Fruit fly (Drosophila melanogaster): ENCODE results near the gene CG9175.

The CG9175 gene

DNA sequence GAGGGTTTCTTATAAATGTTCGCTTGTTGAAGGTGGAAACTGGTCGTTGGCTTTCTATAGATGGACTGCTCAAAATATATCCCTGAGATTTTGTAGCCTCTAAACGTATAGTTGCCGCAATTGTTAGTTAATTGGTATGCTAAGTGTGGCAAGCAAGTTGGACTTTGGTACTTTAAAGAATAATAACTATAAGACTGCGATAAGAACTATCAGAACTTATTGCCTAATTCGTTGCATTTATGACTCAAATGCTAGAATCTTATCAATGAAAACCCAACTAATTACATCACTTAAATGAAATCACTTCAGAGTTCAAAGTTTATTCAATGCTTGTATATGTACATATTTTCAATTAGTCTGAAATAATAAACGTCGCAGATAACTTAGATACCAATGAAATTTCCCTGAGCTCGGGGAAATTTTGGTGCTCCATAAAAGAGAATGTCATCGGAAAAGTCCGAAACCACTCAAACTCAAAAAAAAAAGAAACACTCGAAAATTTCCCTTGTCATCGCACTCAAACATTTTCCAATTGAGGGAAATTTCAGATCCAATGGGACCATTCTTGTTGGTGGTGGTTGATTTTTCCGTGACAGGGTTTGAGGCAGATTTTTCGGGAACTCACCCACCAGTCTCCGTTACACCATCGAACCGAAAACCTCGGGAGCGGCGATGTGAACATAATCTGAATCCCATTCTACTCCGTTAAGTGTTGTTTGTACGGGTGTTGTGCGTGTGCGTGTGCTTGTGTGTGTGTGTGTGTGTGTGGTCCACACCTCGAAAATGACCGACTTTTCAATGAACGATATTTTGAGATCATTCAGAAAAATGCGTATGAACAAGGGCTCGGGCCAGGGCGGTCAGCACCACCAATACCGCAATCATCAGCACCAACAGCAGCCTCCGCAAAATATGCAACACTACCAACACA lies 7.7 kb downstream of the CG9175 start, which contains the start of gene CG45075:
Gene CG45075 (plus strand): TSS at position 627 of the 931 bp plus-strand sequence.
- TF ChIP-seq Opbp (GFP tag; IDR thresholded peaks at IDR 0.05; ENCODE audit: partially characterized antibody) (peak; percentile 18; the same call in 1 of the 3 replicates), fd3F (GFP tag; optimal IDR thresholded peaks at IDR 0.05) (no peak), al (GFP tag; IDR thresholded peaks at IDR 0.05) (no peak), phol (tag; optimal IDR thresholded peaks at IDR 0.05) (no peak), sens (GFP tag) (peak; percentile 54), ara (GFP tag; IDR thresholded peaks at IDR 0.05) (peak; percentile 19; the same call in 1 of the 2 replicates), her (GFP tag; optimal IDR thresholded peaks at IDR 0.05) (peak; percentile 26), chn (GFP tag; optimal IDR thresholded peaks at IDR 0.05) (peak; percentile 37), nerfin-1 (tag; optimal IDR thresholded peaks at IDR 0.05) (peak; percentile 38), CG13894 (tag; optimal IDR thresholded peaks at IDR 0.05) (peak; percentile 79), CG33213 (GFP tag; optimal IDR thresholded peaks at IDR 0.05) (no peak), seq (GFP tag; IDR thresholded peaks at IDR 0.05) (0 out of 2 replicates have a peak, but pooled peaks have one; percentile 25), CG1603 (tag; optimal IDR thresholded peaks at IDR 0.05) (peak; percentile 2), bsh (GFP tag; optimal IDR thresholded peaks at IDR 0.05) (peak in 1 of 2 experiments; percentile 23), wek (GFP tag; optimal IDR thresholded peaks at IDR 0.05) (no peak), abd-A (tag; optimal IDR thresholded peaks at IDR 0.05) (peak; percentile 1), Fer1 (GFP tag; optimal IDR thresholded peaks at IDR 0.05) (peak; percentile 26), CG2199 (GFP tag; IDR thresholded peaks at IDR 0.05) (0 out of 3 replicates have a peak, but pooled peaks have one; percentile 11), Jarid2 (GFP tag; optimal IDR thresholded peaks at IDR 0.05) (peak; percentile 79), bbx (GFP tag; IDR thresholded peaks at IDR 0.05; ENCODE audit: partially characterized antibody) (peak; percentile 27; the same call in 1 of the 2 replicates), CG2202 (tag; optimal IDR thresholded peaks at IDR 0.05) (peak; percentile 35), CG10979 (tag; optimal IDR thresholded peaks at IDR 0.05) (peak; percentile 26), org-1 (GFP tag; optimal IDR thresholded peaks at IDR 0.05) (no peak), Blimp-1 (GFP tag; optimal IDR thresholded peaks at IDR 0.05) (peak; percentile 20), HmgZ (tag; optimal IDR thresholded peaks at IDR 0.05) (peak; percentile 10), eyg (GFP tag; optimal IDR thresholded peaks at IDR 0.05) (no peak), ewg (GFP tag; optimal IDR thresholded peaks at IDR 0.05) (peak; percentile 17), CG42726 (GFP tag; IDR thresholded peaks at IDR 0.05; ENCODE audit: partially characterized antibody) (0 out of 2 replicates have a peak, but pooled peaks have one; percentile 51), CG4820 (GFP tag; optimal IDR thresholded peaks at IDR 0.05) (no peak), CG5180 (GFP tag; optimal IDR thresholded peaks at IDR 0.05) (peak; percentile 94), gsb-n (tag; optimal IDR thresholded peaks at IDR 0.05) (peak; percentile 36), Dfd (GFP tag; optimal IDR thresholded peaks at IDR 0.05) (no peak), chm (GFP tag; IDR thresholded peaks at IDR 0.05) (peak; percentile 87; the same call in 1 of the 2 replicates), onecut (GFP tag; IDR thresholded peaks at IDR 0.05) (peak; percentile 31; the same call in 1 of the 2 replicates), fd64A (GFP tag; optimal IDR thresholded peaks at IDR 0.05) (peak; percentile 1), Stat92E (GFP tag; optimal IDR thresholded peaks at IDR 0.05) (peak in 1 of 3 experiments; percentile 27), CG17829 (tag; optimal IDR thresholded peaks at IDR 0.05) (peak; percentile 23), ci (GFP tag; IDR thresholded peaks at IDR 0.05) (peak; percentile 70; the same call in 2 of the 3 replicates), Scr (GFP tag; IDR thresholded peaks at IDR 0.05; ENCODE audit: partially characterized antibody) (peak; percentile 27; the same call in 1 of the 2 replicates), CG7745 (tag; optimal IDR thresholded peaks at IDR 0.05) (peak; percentile 32), gcm (GFP tag; optimal IDR thresholded peaks at IDR 0.05) (peak; percentile 60), CG34422 (GFP tag; IDR thresholded peaks at IDR 0.05) (0 out of 3 replicates have a peak, but pooled peaks have one; percentile 37), Med (GFP tag) (peak; percentile 11), CG4404 (GFP tag; IDR thresholded peaks at IDR 0.05) (no peak), kni (GFP tag; optimal IDR thresholded peaks at IDR 0.05) (peak; percentile 36), CG10321 (GFP tag; IDR thresholded peaks at IDR 0.05) (no peak)
